Fruit fly (Drosophila melanogaster) whole organism, embryonic: ENCODE results near the gene Ccn.
A peak's percentile ranks its signal among the peaks of the same experiment; 100 is the strongest.

ENCODE experiments used
- Ada2b ChIP-seq: fragments of 200-800 bp; sonication (Bioruptor generic); IDR thresholded peaks from 2 replicates; pipeline ENCODE4 v1.3.6; 2022; ENCODE audit warnings: missing biosample characterization, missing genetic modification characterization
- Awh ChIP-seq: fragments of 200-800 bp; sonication (Bioruptor generic); IDR thresholded peaks from 2 replicates; pipeline ENCODE4, ENCODE4 v1.3.6; 2022; ENCODE audit warnings: missing biosample characterization, missing genetic modification characterization
- Bgb ChIP-seq: fragments of 200-800 bp; sonication (Bioruptor generic); IDR thresholded peaks from 2 replicates; pipeline ENCODE4 v1.3.6; 2022; ENCODE audit warnings: missing biosample characterization, missing genetic modification characterization; ENCODE audit not compliant: partially characterized antibody
- CG10209 ChIP-seq: fragments of 200-800 bp; sonication (Bioruptor generic); optimal IDR thresholded peaks from 3 replicates; lab custom pipeline; 2017; ENCODE audit warnings: missing biosample characterization, mild to moderate bottlenecking, missing genetic modification characterization, missing genetic modification reagents
- CG1024 ChIP-seq: fragments of 200-800 bp; sonication (Bioruptor generic); IDR thresholded peaks from 2 replicates; pipeline ENCODE4 v1.3.6; 2022; ENCODE audit warnings: missing biosample characterization, missing genetic modification characterization
- CG10274 ChIP-seq: fragments of 200-800 bp; sonication (Bioruptor generic); optimal IDR thresholded peaks from 3 replicates; lab custom pipeline; 2017; ENCODE audit warnings: missing biosample characterization, mild to moderate bottlenecking, missing genetic modification characterization
- CG10431 ChIP-seq: fragments of 200-800 bp; sonication (Bioruptor generic); optimal IDR thresholded peaks from 3 replicates; lab custom pipeline; 2018; ENCODE audit warnings: missing biosample characterization, mild to moderate bottlenecking, missing genetic modification characterization
- CG11504 ChIP-seq: fragments of 200-800 bp; sonication (Bioruptor generic); optimal IDR thresholded peaks from 3 replicates; lab custom pipeline; 2019; ENCODE audit warnings: missing biosample characterization, mild to moderate bottlenecking, missing genetic modification characterization, moderate library complexity
- CG1233 ChIP-seq: fragments of 200-800 bp; sonication (Bioruptor generic); optimal IDR thresholded peaks from 4 replicates; lab custom pipeline; 2018; ENCODE audit warnings: missing biosample characterization, mild to moderate bottlenecking, missing genetic modification characterization
- CG13287 ChIP-seq: fragments of 200-800 bp; sonication (Bioruptor generic); IDR thresholded peaks from 2 replicates; pipeline ENCODE4 v1.3.6; 2022; ENCODE audit warnings: missing biosample characterization, missing genetic modification characterization; ENCODE audit not compliant: partially characterized antibody
- CG15073 ChIP-seq: fragments of 200-800 bp; sonication (Bioruptor generic); optimal IDR thresholded peaks from 2 replicates; lab custom pipeline; 2016; ENCODE audit warnings: missing biosample characterization, missing genetic modification characterization
- CG15269 ChIP-seq: fragments of 200-800 bp; sonication (Bioruptor generic); optimal IDR thresholded peaks from 2 replicates; lab custom pipeline; 2018; ENCODE audit warnings: missing biosample characterization, mild to moderate bottlenecking, missing genetic modification characterization, moderate library complexity
- CG17829 ChIP-seq: fragments of 200-800 bp; optimal IDR thresholded peaks from 2 replicates; lab custom pipeline; 2019; ENCODE audit warnings: missing biosample characterization, mild to moderate bottlenecking, missing genetic modification characterization, moderate library complexity
- CG2199 ChIP-seq: fragments of 200-800 bp; sonication (Bioruptor generic); IDR thresholded peaks from 3 replicates; pipeline ENCODE4 v1.3.6; 2022; ENCODE audit warnings: missing biosample characterization, missing genetic modification characterization
- CG2202 ChIP-seq: fragments of 200-800 bp; sonication (Bioruptor generic); optimal IDR thresholded peaks from 2 replicates; lab custom pipeline; 2018; ENCODE audit warnings: missing biosample characterization, mild to moderate bottlenecking, missing genetic modification characterization
- CG2889 ChIP-seq: fragments of 200-800 bp; sonication (Bioruptor generic); IDR thresholded peaks from 3 replicates; pipeline ENCODE4 v1.3.6; 2022; ENCODE audit warnings: missing biosample characterization, missing genetic modification characterization
- CG30020 ChIP-seq: fragments of 200-800 bp; optimal IDR thresholded peaks from 2 replicates; lab custom pipeline; 2019; ENCODE audit warnings: missing biosample characterization, mild to moderate bottlenecking, missing genetic modification characterization, moderate library complexity
- CG32532 ChIP-seq: fragments of 200-800 bp; sonication (Bioruptor generic); IDR thresholded peaks from 2 replicates; pipeline ENCODE4 v1.3.6; 2022; ENCODE audit warnings: missing biosample characterization, missing genetic modification characterization
- CG33213 ChIP-seq: fragments of 200-800 bp; sonication (Bioruptor generic); optimal IDR thresholded peaks from 3 replicates; lab custom pipeline; 2016; ENCODE audit warnings: missing biosample characterization, missing genetic modification characterization
- CG4328 ChIP-seq: fragments of 200-800 bp; sonication (Bioruptor generic); optimal IDR thresholded peaks from 3 replicates; lab custom pipeline; 2017; ENCODE audit warnings: missing biosample characterization, missing genetic modification reagents, missing genetic modification characterization
- CG4707 ChIP-seq: fragments of 200-800 bp; sonication (Bioruptor generic); optimal IDR thresholded peaks from 2 replicates; lab custom pipeline; 2018; ENCODE audit warnings: missing biosample characterization, mild to moderate bottlenecking, missing genetic modification characterization, moderate library complexity
- CG5180 ChIP-seq: fragments of 200-800 bp; sonication (Bioruptor generic); optimal IDR thresholded peaks from 3 replicates; lab custom pipeline; 2017; ENCODE audit warnings: missing biosample characterization, missing genetic modification characterization, mild to moderate bottlenecking, moderate library complexity, missing genetic modification reagents
- CG8281 ChIP-seq: fragments of 200-800 bp; sonication (Bioruptor generic); optimal IDR thresholded peaks from 2 replicates; lab custom pipeline; 2018; ENCODE audit warnings: missing biosample characterization, mild to moderate bottlenecking, missing genetic modification characterization, moderate library complexity
- CG9797 ChIP-seq: fragments of 200-800 bp; sonication (Bioruptor generic); optimal IDR thresholded peaks from 3 replicates; lab custom pipeline; 2018; ENCODE audit warnings: missing biosample characterization, mild to moderate bottlenecking, missing genetic modification characterization
- CHES-1-like ChIP-seq: fragments of 200-800 bp; sonication (Bioruptor generic); optimal IDR thresholded peaks from 2 replicates; lab custom pipeline; 2016; ENCODE audit warnings: missing biosample characterization, missing genetic modification characterization
- Chrac-16 ChIP-seq: fragments of 200-800 bp; sonication (Bioruptor generic); optimal IDR thresholded peaks from 3 replicates; lab custom pipeline; 2016; ENCODE audit warnings: missing biosample characterization, missing genetic modification characterization
- Dip3 ChIP-seq: fragments of 200-800 bp; sonication (Bioruptor generic); optimal IDR thresholded peaks from 3 replicates; lab custom pipeline; 2016; ENCODE audit warnings: missing biosample characterization, missing genetic modification characterization
- H2.0 ChIP-seq: fragments of 200-800 bp; sonication (Bioruptor generic); IDR thresholded peaks from 2 replicates; pipeline ENCODE4 v1.3.6; 2022; ENCODE audit warnings: missing biosample characterization, missing genetic modification characterization
- HmgZ ChIP-seq: fragments of 200-800 bp; sonication (Bioruptor generic); optimal IDR thresholded peaks from 2 replicates; lab custom pipeline; 2018; ENCODE audit warnings: missing biosample characterization, mild to moderate bottlenecking, missing genetic modification characterization
- Hmx ChIP-seq: fragments of 200-800 bp; sonication (Bioruptor generic); optimal IDR thresholded peaks from 2 replicates; lab custom pipeline; 2016; ENCODE audit warnings: missing biosample characterization, missing genetic modification characterization
- Nf-YC ChIP-seq: fragments of 200-800 bp; optimal IDR thresholded peaks from 3 replicates; lab custom pipeline; 2019; ENCODE audit warnings: missing biosample characterization, mild to moderate bottlenecking, missing genetic modification characterization, moderate library complexity
- NfI ChIP-seq: fragments of 200-800 bp; sonication (Bioruptor generic); optimal IDR thresholded peaks from 3 replicates; lab custom pipeline; 2018; ENCODE audit warnings: missing biosample characterization, mild to moderate bottlenecking, missing genetic modification characterization, moderate library complexity
- Rfx ChIP-seq: fragments of 200-800 bp; sonication (Bioruptor generic); IDR thresholded peaks from 2 replicates; pipeline ENCODE4 v1.3.6; 2022; ENCODE audit warnings: missing biosample characterization, missing genetic modification characterization
- Sry-β ChIP-seq: fragments of 200-800 bp; sonication (Bioruptor generic); optimal IDR thresholded peaks from 2 replicates; lab custom pipeline; 2018; ENCODE audit warnings: missing biosample characterization, mild to moderate bottlenecking, missing genetic modification characterization, moderate library complexity
- Xrp1 ChIP-seq: fragments of 200-800 bp; sonication (Bioruptor generic); IDR thresholded peaks from 2 replicates; pipeline ENCODE4 v1.3.6; 2022; ENCODE audit warnings: missing biosample characterization, missing genetic modification characterization
- ara ChIP-seq: fragments of 200-800 bp; sonication (Bioruptor generic); IDR thresholded peaks from 2 replicates; pipeline ENCODE4 v1.3.6; 2022; ENCODE audit warnings: missing biosample characterization, missing genetic modification characterization
- chm ChIP-seq: fragments of 200-800 bp; sonication (Bioruptor generic); IDR thresholded peaks from 2 replicates; pipeline ENCODE4 v1.3.6; 2022; ENCODE audit warnings: missing biosample characterization, missing genetic modification characterization
- emc ChIP-seq: fragments of 200-800 bp; sonication (Bioruptor generic); optimal IDR thresholded peaks from 2 replicates; lab custom pipeline; 2016; ENCODE audit warnings: missing biosample characterization, missing genetic modification characterization
- gsb ChIP-seq: fragments of 200-800 bp; sonication (Bioruptor generic); IDR thresholded peaks from 2 replicates; pipeline ENCODE4 v1.3.6; 2022; ENCODE audit warnings: missing biosample characterization, missing genetic modification characterization
- ind ChIP-seq: fragments of 200-800 bp; sonication (Bioruptor generic); optimal IDR thresholded peaks from 3 replicates; lab custom pipeline; 2016; ENCODE audit warnings: missing biosample characterization, missing genetic modification characterization
- kni ChIP-seq: fragments of 200-800 bp; sonication (Bioruptor generic); optimal IDR thresholded peaks from 3 replicates; lab custom pipeline; 2017; ENCODE audit warnings: mild to moderate bottlenecking, missing biosample characterization, missing genetic modification reagents, missing genetic modification characterization
- onecut ChIP-seq: fragments of 200-800 bp; sonication (Bioruptor generic); IDR thresholded peaks from 2 replicates; pipeline ENCODE4 v1.3.6; 2022; ENCODE audit warnings: missing biosample characterization, missing genetic modification characterization
- pho ChIP-seq: fragments of 200-800 bp; sonication (Bioruptor generic); optimal IDR thresholded peaks from 2 replicates; lab custom pipeline; 2016; ENCODE audit warnings: missing biosample characterization, missing genetic modification characterization
- pita ChIP-seq: fragments of 200-800 bp; sonication (Bioruptor generic); optimal IDR thresholded peaks from 2 replicates; lab custom pipeline; 2017; ENCODE audit warnings: missing biosample characterization, mild to moderate bottlenecking, missing genetic modification characterization
- pnt ChIP-seq: fragments of 200-800 bp; sonication (Bioruptor generic); optimal IDR thresholded peaks from 3 replicates; lab custom pipeline; 2016; ENCODE audit warnings: missing biosample characterization, missing genetic modification characterization
- pros ChIP-seq: fragments of 200-800 bp; sonication (Bioruptor generic); optimal IDR thresholded peaks from 3 replicates; lab custom pipeline; 2019; ENCODE audit warnings: missing biosample characterization, mild to moderate bottlenecking, missing genetic modification characterization, moderate library complexity
- psq ChIP-seq: fragments of 200-800 bp; sonication (Bioruptor generic); optimal IDR thresholded peaks from 2 replicates; lab custom pipeline; 2017; ENCODE audit warnings: missing biosample characterization, missing genetic modification characterization
- repo ChIP-seq: fragments of 200-800 bp; sonication (Bioruptor generic); optimal IDR thresholded peaks from 2 replicates; lab custom pipeline; 2016; ENCODE audit warnings: missing biosample characterization, missing genetic modification characterization
- seq ChIP-seq: fragments of 200-800 bp; sonication (Bioruptor generic); IDR thresholded peaks from 2 replicates; pipeline ENCODE4 v1.3.6; 2022; ENCODE audit warnings: missing biosample characterization, missing genetic modification characterization
- slbo ChIP-seq: fragments of 200-800 bp; sonication (Bioruptor generic); IDR thresholded peaks from 2 replicates; pipeline ENCODE4 v1.3.6; 2022; ENCODE audit warnings: missing biosample characterization, missing genetic modification characterization
- sob ChIP-seq: fragments of 200-800 bp; sonication (Bioruptor generic); IDR thresholded peaks from 2 replicates; pipeline ENCODE4 v1.3.6; 2022; ENCODE audit warnings: missing biosample characterization, missing genetic modification characterization
- tap ChIP-seq: fragments of 200-800 bp; optimal IDR thresholded peaks from 3 replicates; lab custom pipeline; 2019; ENCODE audit warnings: missing biosample characterization, mild to moderate bottlenecking, missing genetic modification characterization, moderate library complexity
- toy ChIP-seq: fragments of 200-800 bp; sonication (Bioruptor generic); IDR thresholded peaks from 2 replicates; pipeline ENCODE4 v1.3.6; 2022; ENCODE audit warnings: missing biosample characterization, missing genetic modification characterization

The Ccn gene

DNA sequence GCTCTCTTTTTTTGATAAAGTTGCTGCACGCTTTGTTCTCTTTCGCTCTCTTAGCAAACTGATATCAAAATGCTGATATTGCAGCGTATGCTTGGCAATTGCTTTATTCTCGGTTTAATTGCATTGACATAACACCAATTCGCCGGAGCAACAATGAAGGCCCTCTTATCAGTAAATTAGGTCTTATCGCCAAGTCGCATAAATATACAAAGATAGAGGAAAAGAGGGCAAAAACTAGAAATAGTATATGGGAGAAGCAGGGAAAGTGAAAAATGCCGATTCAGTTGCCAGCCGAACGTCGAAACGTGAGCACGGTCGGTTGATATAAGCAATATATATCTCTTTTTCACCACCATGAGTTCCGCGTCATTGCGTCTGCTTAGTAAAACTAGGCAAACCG lies 50.7 kb downstream of the Ccn start, which contains the start of gene CG7460 (continued):
- no peak for TF ChIP-seq CHES-1-like (GFP tag; lab: Kevin White, UChicago)
- TF ChIP-seq Rfx (GFP tag; lab: Robert Waterston, UW), result peak; percentile 15; the same call in 1 of the 2 replicates
- TF ChIP-seq emc, result no peak
- TF ChIP-seq Ada2b (GFP tag; lab: Robert Waterston, UW), result no peak
- TF ChIP-seq gsb (GFP tag; lab: Robert Waterston, UW), result no peak
- TF ChIP-seq CG32532 (GFP tag; lab: Robert Waterston, UW), result no peak
- no peak for TF ChIP-seq Dip3
- no peak for TF ChIP-seq CG2202 (tag; lab: Kevin White, UChicago)
- peak; percentile 35 for TF ChIP-seq CG15269
- no peak for TF ChIP-seq Nf-YC (tag; lab: Kevin White, UChicago)
- TF ChIP-seq slbo, result no peak
- no peak for TF ChIP-seq chm (GFP tag; lab: Robert Waterston, UW)
- no peak for TF ChIP-seq CG1233
- no peak for TF ChIP-seq Awh
- TF ChIP-seq CG10431 (GFP tag; lab: Kevin White, UChicago), result no peak
- TF ChIP-seq H2.0 (GFP tag; lab: Robert Waterston, UW), result no peak
- no peak for TF ChIP-seq CG2889 (GFP tag; lab: Robert Waterston, UW)
- TF ChIP-seq pnt (GFP tag; lab: Kevin White, UChicago), result no peak
- peak; percentile 14 for TF ChIP-seq CG4707 (GFP tag; lab: Kevin White, UChicago)
- TF ChIP-seq CG11504 (tag; lab: Kevin White, UChicago), result no peak
- TF ChIP-seq Sry-β (GFP tag; lab: Kevin White, UChicago), result no peak
- no peak for TF ChIP-seq CG10274 (GFP tag; lab: Kevin White, UChicago)
- TF ChIP-seq repo (GFP tag; lab: Kevin White, UChicago), result no peak
- no peak for TF ChIP-seq NfI
- TF ChIP-seq CG4328 (GFP tag; lab: Kevin White, UChicago), result no peak
- TF ChIP-seq CG8281 (tag; lab: Kevin White, UChicago), result peak; percentile 36
- no peak for TF ChIP-seq CG33213
- TF ChIP-seq sob, result no peak
- TF ChIP-seq ind (GFP tag; lab: Kevin White, UChicago), result no peak
- TF ChIP-seq kni (GFP tag; lab: Kevin White, UChicago), result no peak
- peak; percentile 31 for TF ChIP-seq HmgZ
- TF ChIP-seq tap (tag; lab: Kevin White, UChicago), result no peak
- TF ChIP-seq pho, result no peak
- TF ChIP-seq CG13287 (GFP tag; lab: Robert Waterston, UW), result peak; percentile 18; the same call in 1 of the 2 replicates
- TF ChIP-seq CG15073 (GFP tag; lab: Kevin White, UChicago), result no peak
- no peak for TF ChIP-seq CG17829 (tag; lab: Kevin White, UChicago)
- TF ChIP-seq Hmx (GFP tag; lab: Kevin White, UChicago), result no peak
- no peak for TF ChIP-seq CG1024 (GFP tag; lab: Robert Waterston, UW)
- TF ChIP-seq CG9797 (GFP tag; lab: Kevin White, UChicago), result no peak
- TF ChIP-seq CG10209 (GFP tag; lab: Kevin White, UChicago), result no peak
- TF ChIP-seq CG30020 (tag; lab: Kevin White, UChicago), result no peak
- no peak for TF ChIP-seq ara (GFP tag; lab: Robert Waterston, UW)
- no peak for TF ChIP-seq psq (GFP tag; lab: Kevin White, UChicago)
- no peak for TF ChIP-seq onecut (GFP tag; lab: Robert Waterston, UW)
- no peak for TF ChIP-seq CG5180 (GFP tag; lab: Kevin White, UChicago)
- no peak for TF ChIP-seq Bgb (GFP tag; lab: Robert Waterston, UW)
- no peak for TF ChIP-seq pita (GFP tag; lab: Kevin White, UChicago)
- no peak for TF ChIP-seq Xrp1 (GFP tag; lab: Robert Waterston, UW)
- TF ChIP-seq toy (GFP tag; lab: Robert Waterston, UW), result no peak
- no peak for TF ChIP-seq pros (GFP tag; lab: Kevin White, UChicago)
- peak; percentile 60; the same call in 1 of the 3 replicates for TF ChIP-seq CG2199 (GFP tag; lab: Robert Waterston, UW)
- no peak for TF ChIP-seq Chrac-16
- no peak for TF ChIP-seq seq
